Fruit fly (Drosophila melanogaster): ENCODE measurements around the gene Ncoa6.

Ncoa6 gene

dm6 chr2L:5324958-5325850 lies 1.3 kb downstream of the Ncoa6 start (continued):
- TF ChIP-seq CG12236 (GFP tag; optimal IDR thresholded peaks at IDR 0.05): no peak
- 0 out of 2 replicates have a peak, but pooled peaks have one; percentile 56 for TF ChIP-seq aop (GFP tag; IDR thresholded peaks at IDR 0.05)
- peak; percentile 76 for TF ChIP-seq unc-4 (GFP tag; IDR thresholded peaks at IDR 0.05; ENCODE audit: partially characterized antibody)
- TF ChIP-seq Nf-YA (GFP tag; IDR thresholded peaks at IDR 0.05): peak; percentile 60; the same call in 1 of the 2 replicates
- TF ChIP-seq Sry-δ (GFP tag; optimal IDR thresholded peaks at IDR 0.05): peak; percentile 83
- TF ChIP-seq HmgZ (tag; optimal IDR thresholded peaks at IDR 0.05): peak; percentile 2
- no peak for TF ChIP-seq Blimp-1 (GFP tag; optimal IDR thresholded peaks at IDR 0.05)
- TF ChIP-seq Xbp1 (GFP tag; optimal IDR thresholded peaks at IDR 0.05): peak; percentile 55
- peak; percentile 70 for TF ChIP-seq CG14667 (GFP tag; IDR thresholded peaks at IDR 0.05)
- TF ChIP-seq ro (GFP tag; IDR thresholded peaks at IDR 0.05): 0 out of 2 replicates have a peak, but pooled peaks have one; percentile 16
- TF ChIP-seq pum (GFP tag; optimal IDR thresholded peaks at IDR 0.05): no peak
- TF ChIP-seq stwl (tag; optimal IDR thresholded peaks at IDR 0.05): peak; percentile 45
- TF ChIP-seq tna (GFP tag; IDR thresholded peaks at IDR 0.05; ENCODE audit: partially characterized antibody): peak; percentile 61
- TF ChIP-seq CG5180 (GFP tag; optimal IDR thresholded peaks at IDR 0.05): no peak
- TF ChIP-seq disco-r (GFP tag; optimal IDR thresholded peaks at IDR 0.05): no peak
- peak; percentile 44 for TF ChIP-seq Chrac-16 (GFP tag; optimal IDR thresholded peaks at IDR 0.05)
- peak; percentile 42; the same call in 1 of the 2 replicates for TF ChIP-seq CG42726 (GFP tag; IDR thresholded peaks at IDR 0.05; ENCODE audit: partially characterized antibody)
- peak; percentile 52; the same call in 1 of the 2 replicates for TF ChIP-seq CG8765 (GFP tag; IDR thresholded peaks at IDR 0.05)
- TF ChIP-seq br (optimal IDR thresholded peaks at IDR 0.05): no peak
- TF ChIP-seq HLH4C (GFP tag; IDR thresholded peaks at IDR 0.05; ENCODE audit: partially characterized antibody): peak; percentile 64
- TF ChIP-seq H2.0 (GFP tag; IDR thresholded peaks at IDR 0.05): peak; percentile 63
- TF ChIP-seq org-1 (GFP tag; optimal IDR thresholded peaks at IDR 0.05): peak; percentile 44
- TF ChIP-seq nom (GFP tag; optimal IDR thresholded peaks at IDR 0.05): peak; percentile 87
- TF ChIP-seq CG32532 (GFP tag; IDR thresholded peaks at IDR 0.05): peak; percentile 86
- TF ChIP-seq CG18619 (GFP tag; optimal IDR thresholded peaks at IDR 0.05): peak; percentile 13
- TF ChIP-seq CG11696 (GFP tag; IDR thresholded peaks at IDR 0.05): peak; percentile 83
- TF ChIP-seq CG6272 (GFP tag; IDR thresholded peaks at IDR 0.05): peak; percentile 36
- peak; percentile 52; the same call in 1 of the 3 replicates for TF ChIP-seq CG7963 (GFP tag; IDR thresholded peaks at IDR 0.05; ENCODE audit: partially characterized antibody)
- TF ChIP-seq Pdp1 (GFP tag; optimal IDR thresholded peaks at IDR 0.05): peak; percentile 56 to 59
- peak; percentile 13 for TF ChIP-seq CG8089 (GFP tag; optimal IDR thresholded peaks at IDR 0.05)
- TF ChIP-seq ac (GFP tag; optimal IDR thresholded peaks at IDR 0.05): no peak
- TF ChIP-seq CG16779 (GFP tag; IDR thresholded peaks at IDR 0.05): 0 out of 2 replicates have a peak, but pooled peaks have one; percentile 42
- TF ChIP-seq ab (GFP tag; optimal IDR thresholded peaks at IDR 0.05): no peak
- TF ChIP-seq CG7839 (tag; optimal IDR thresholded peaks at IDR 0.05): peak; percentile 41
- TF ChIP-seq CG11398 (GFP tag; optimal IDR thresholded peaks at IDR 0.05): no peak
- TF ChIP-seq Optix (GFP tag; IDR thresholded peaks at IDR 0.05): peak; percentile 63; the same call in 2 of the 3 replicates
- TF ChIP-seq vvl (GFP tag; IDR thresholded peaks at IDR 0.05): peak; percentile 78
- no peak for TF ChIP-seq CG12769 (tag; optimal IDR thresholded peaks at IDR 0.05)
- peak; percentile 59; the same call in 2 of the 3 replicates for TF ChIP-seq ci (GFP tag; IDR thresholded peaks at IDR 0.05)
- peak; percentile 19; the same call in 1 of the 2 replicates for TF ChIP-seq E2f2 (GFP tag; IDR thresholded peaks at IDR 0.05)
- no peak for TF ChIP-seq hkb (optimal IDR thresholded peaks at IDR 0.05)
- peak; percentile 70 for TF ChIP-seq hkb (GFP tag; IDR thresholded peaks at IDR 0.05)
- no peak for TF ChIP-seq CG1529 (GFP tag; optimal IDR thresholded peaks at IDR 0.05)
- TF ChIP-seq chn (GFP tag; optimal IDR thresholded peaks at IDR 0.05): peak; percentile 48
- peak in 1 of 3 experiments; percentile 86 for TF ChIP-seq Stat92E (GFP tag; optimal IDR thresholded peaks at IDR 0.05)
- TF ChIP-seq CG32767 (GFP tag; IDR thresholded peaks at IDR 0.05): 0 out of 2 replicates have a peak, but pooled peaks have one; percentile 8
- TF ChIP-seq CG13775 (GFP tag; optimal IDR thresholded peaks at IDR 0.05): peak; percentile 41
- no peak for TF ChIP-seq gem (tag; optimal IDR thresholded peaks at IDR 0.05)

All from whole organism, embryonic.